Worm (Caenorhabditis elegans) whole organism, L4/young adult: Measurements from ENCODE around the gene skr-12.

Source experiments
- W03F9.2 ChIP-seq: fragments of 150-350 bp; optimal IDR thresholded peaks from 2 replicates; lab custom pipeline; 2014; ENCODE audit warnings: missing biosample characterization, missing genetic modification characterization
- dao-5 ChIP-seq: sonication (generic microtip); optimal IDR thresholded peaks from 2 replicates; lab custom pipeline; 2016; ENCODE audit warnings: missing genotype, missing genetic modification characterization, moderate library complexity, missing compliant biosample characterization
- him-1 ChIP-seq: sonication (generic microtip); optimal IDR thresholded peaks from 2 replicates; lab custom pipeline; 2016; ENCODE audit warnings: missing genotype, missing genetic modification reagents, missing genetic modification characterization, missing compliant biosample characterization

ce11 chrIV:17150418-17150817, 16.7 kb upstream of the skr-12 start:
- TF ChIP-seq dao-5 (tag; lab: Kevin White, UChicago) (no peak), him-1 (tag; lab: Kevin White, UChicago) (no peak), W03F9.2 (tag; lab: Kevin White, UChicago) (no peak)
